Worm (Caenorhabditis elegans) whole organism, L3 larva: ENCODE data around the gene Y40C5A.4.

Source experiments
- fkh-10 ChIP-seq: sonication (generic microtip); optimal IDR thresholded peaks from 2 replicates; lab custom pipeline; 2017; ENCODE audit warnings: missing biosample characterization, missing genetic modification reagents, missing genetic modification characterization
- jun-1 ChIP-seq: fragments of 150-350 bp; optimal IDR thresholded peaks from 2 replicates; lab custom pipeline; 2014; ENCODE audit warnings: missing biosample characterization, missing genetic modification reagents, missing genetic modification characterization
- nhr-12 ChIP-seq: fragments of 150-350 bp; optimal IDR thresholded peaks from 2 replicates; lab custom pipeline; 2014; ENCODE audit warnings: missing biosample characterization, missing genetic modification characterization
- nhr-237 ChIP-seq: fragments of 150-350 bp; optimal IDR thresholded peaks from 2 replicates; lab custom pipeline; 2014; ENCODE audit warnings: missing biosample characterization, missing genetic modification characterization
- nhr-76 ChIP-seq: fragments of 150-350 bp; sonication (generic microtip); optimal IDR thresholded peaks from 5 replicates; lab custom pipeline; 2014; ENCODE audit warnings: missing biosample characterization, missing genetic modification characterization
- sea-2 ChIP-seq: fragments of 150-350 bp; sonication (generic microtip); optimal IDR thresholded peaks from 4 replicates; lab custom pipeline; 2014; ENCODE audit warnings: missing biosample characterization, missing genetic modification reagents, missing genetic modification characterization
- tbx-2 ChIP-seq: sonication (generic microtip); optimal IDR thresholded peaks from 2 replicates; lab custom pipeline; 2016; ENCODE audit warnings: mild to moderate bottlenecking, missing genetic modification characterization, missing compliant biosample characterization

DNA sequence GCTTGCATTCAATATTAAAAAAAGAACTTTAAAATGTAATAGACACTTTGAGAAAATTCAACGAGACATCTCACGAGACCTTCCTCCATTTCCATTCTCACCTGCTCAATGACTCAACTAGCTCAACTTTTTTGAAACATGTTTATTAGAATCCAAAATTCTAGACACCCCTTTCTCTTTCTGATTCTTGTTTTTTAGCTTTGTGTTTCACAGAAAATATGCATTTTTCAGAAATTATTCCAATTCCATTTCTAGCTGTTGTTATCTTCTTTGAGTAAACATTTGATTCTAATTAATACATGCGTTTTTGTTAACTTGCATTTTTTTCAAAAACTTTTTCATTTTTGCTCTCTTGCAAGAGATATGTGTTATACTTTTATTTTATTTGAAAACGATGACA is 63.4 kb downstream of the Y40C5A.4 start:
- no peak for TF ChIP-seq tbx-2 (tag; lab: Kevin White, UChicago)
- TF ChIP-seq fkh-10 (GFP tag; lab: Kevin White, UChicago): no peak
- TF ChIP-seq jun-1 (tag; lab: Kevin White, UChicago): no peak
- TF ChIP-seq nhr-76 (tag; lab: Kevin White, UChicago): no peak
- no peak for TF ChIP-seq nhr-12 (tag; lab: Kevin White, UChicago)
- no peak for TF ChIP-seq sea-2 (GFP tag; lab: Kevin White, UChicago)
- TF ChIP-seq nhr-237: no peak
